Worm (Caenorhabditis elegans): ENCODE results near the gene inpp-5K.

Gene inpp-5K

DNA sequence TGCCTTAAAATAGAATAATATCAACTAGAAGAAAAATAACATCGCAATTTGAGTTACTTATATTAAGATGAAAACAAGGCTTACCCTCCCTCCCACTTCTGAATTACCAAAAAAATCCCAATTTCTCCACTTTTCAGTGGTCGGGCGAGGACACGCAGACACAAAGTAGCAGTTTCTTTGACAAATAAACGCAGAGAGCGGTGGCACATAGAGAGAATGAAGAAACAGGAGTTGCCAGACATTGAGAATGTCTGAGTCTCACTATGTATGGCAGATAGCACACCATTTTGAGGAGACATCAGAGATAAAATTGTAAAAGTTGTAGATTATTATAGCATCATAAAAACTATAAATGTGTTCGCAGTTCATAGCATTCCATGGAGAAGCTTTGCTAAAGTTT lies 35.9 kb downstream of the inpp-5K start:
- TF ChIP-seq flt-1 (GFP tag; IDR thresholded peaks at IDR 0.05): no peak
- no peak for TF ChIP-seq tbx-11 (GFP tag; IDR thresholded peaks at IDR 0.05)
- TF ChIP-seq tra-4 (tag; optimal IDR thresholded peaks at IDR 0.05): no peak
- TF ChIP-seq pes-1 (GFP tag; IDR thresholded peaks at IDR 0.05): no peak
- TF ChIP-seq F13C5.2 (tag; optimal IDR thresholded peaks at IDR 0.05): peak; percentile 62
- no peak for TF ChIP-seq ets-7 (tag; optimal IDR thresholded peaks at IDR 0.05)

DNA sequence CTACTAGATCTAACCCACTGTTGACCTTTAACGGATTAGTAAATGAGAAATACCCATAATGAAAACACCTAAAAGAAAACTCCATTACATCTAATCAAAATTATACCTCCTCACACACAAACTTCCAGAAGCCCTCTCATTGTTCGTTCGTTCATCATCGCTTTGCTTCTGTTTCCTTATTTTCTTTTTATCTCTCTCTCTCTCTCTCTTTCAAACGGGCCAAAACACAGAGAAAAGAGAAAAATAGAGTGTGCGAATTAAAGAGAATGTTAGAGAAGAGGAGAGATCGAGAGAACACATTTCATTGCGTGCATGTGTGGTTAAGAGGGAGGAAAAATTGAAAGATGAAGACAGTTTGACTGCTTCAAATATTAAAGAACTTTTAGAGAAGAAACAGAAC lies 36.8 kb downstream of the inpp-5K start:
- no peak for TF ChIP-seq B0310.2 (tag; optimal IDR thresholded peaks at IDR 0.05)
- peak; percentile 27 for TF ChIP-seq hmg-4 (GFP tag; optimal IDR thresholded peaks at IDR 0.05)
- peak; percentile 30 for TF ChIP-seq F13C5.2 (tag; optimal IDR thresholded peaks at IDR 0.05)

DNA sequence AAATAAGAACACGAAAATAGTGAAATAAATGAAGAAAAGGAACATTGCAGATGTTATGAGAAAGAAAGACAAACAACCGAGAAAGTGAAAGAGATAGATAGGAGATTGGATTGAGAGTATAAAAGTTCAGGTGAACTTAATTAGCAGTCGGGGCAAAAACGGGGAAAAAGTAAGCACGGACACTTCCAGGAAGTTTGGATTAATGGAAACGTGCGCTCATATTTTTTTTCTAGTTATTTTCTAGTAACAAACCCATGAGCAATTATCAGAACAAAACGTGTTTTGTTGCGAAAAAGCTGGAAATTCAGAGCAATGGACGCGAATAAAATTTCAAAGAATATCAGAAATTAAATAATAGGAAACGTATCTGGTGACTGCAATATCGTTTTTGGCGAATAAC lies 39.2 kb downstream of the inpp-5K start:
- no peak for TF ChIP-seq flt-1 (GFP tag; IDR thresholded peaks at IDR 0.05)
- TF ChIP-seq F13C5.2 (tag; optimal IDR thresholded peaks at IDR 0.05): no peak
- no peak for TF ChIP-seq hnd-1 (tag; optimal IDR thresholded peaks at IDR 0.05)
- TF ChIP-seq ets-7 (tag; optimal IDR thresholded peaks at IDR 0.05): no peak

DNA sequence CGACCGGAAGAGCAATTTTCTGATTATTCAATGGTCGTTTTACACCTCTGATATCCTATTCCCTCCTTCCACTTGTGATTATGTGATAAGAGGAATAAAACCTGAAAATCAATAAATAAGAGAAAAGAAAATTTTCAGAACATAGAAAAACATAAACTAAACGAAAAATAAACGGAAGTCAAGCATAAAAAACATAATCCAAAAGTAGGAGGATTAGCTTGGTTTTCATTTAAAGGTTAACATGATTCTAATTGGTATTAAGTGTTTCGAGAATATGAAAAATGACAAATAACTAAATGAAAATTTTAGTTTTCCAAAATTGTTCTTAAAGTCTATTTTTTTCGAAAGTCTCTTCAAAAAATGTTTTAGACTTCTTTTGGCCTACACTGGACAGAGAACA lies 40.0 kb downstream of the inpp-5K start, which contains the start of gene gei-8:
TSS of gene gei-8 (minus strand) at position 101 of the 400 bp plus-strand sequence.
- TF ChIP-seq hmg-4 (GFP tag; optimal IDR thresholded peaks at IDR 0.05): no peak
- TF ChIP-seq scrt-1 (GFP tag; IDR thresholded peaks at IDR 0.05): no peak
- no peak for TF ChIP-seq tra-4 (tag; optimal IDR thresholded peaks at IDR 0.05)
- no peak for TF ChIP-seq ceh-13 (GFP tag; optimal IDR thresholded peaks at IDR 0.05)
- TF ChIP-seq flt-1 (GFP tag; IDR thresholded peaks at IDR 0.05): no peak
- TF ChIP-seq hnd-1 (tag; optimal IDR thresholded peaks at IDR 0.05): no peak
- TF ChIP-seq F13C5.2 (tag; optimal IDR thresholded peaks at IDR 0.05): no peak
- TF ChIP-seq B0310.2 (tag; optimal IDR thresholded peaks at IDR 0.05): no peak

DNA sequence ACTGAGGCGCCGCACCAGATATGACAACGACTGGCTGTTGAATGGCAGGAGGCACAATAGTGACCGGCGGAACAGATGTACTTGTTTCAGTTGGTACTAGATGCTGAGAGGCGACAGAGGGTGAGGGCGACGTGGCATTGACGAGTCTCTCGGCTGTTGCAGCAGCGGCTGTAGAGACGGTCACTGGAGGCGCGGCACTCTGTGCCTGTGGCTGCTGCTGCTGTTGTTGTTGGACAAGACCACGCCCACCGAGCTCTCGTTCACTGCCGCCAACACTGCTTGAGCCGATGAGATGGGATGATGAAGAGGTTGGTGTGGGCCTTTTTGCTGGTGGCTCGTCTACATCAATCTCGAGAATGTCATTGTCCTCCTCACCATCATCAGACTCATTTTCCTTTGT lies 44.0 kb downstream of the inpp-5K start:
- TF ChIP-seq scrt-1 (GFP tag; IDR thresholded peaks at IDR 0.05): no peak
- TF ChIP-seq aly-1 (tag; optimal IDR thresholded peaks at IDR 0.05): no peak
- no peak for TF ChIP-seq hmbx-1 (tag; optimal IDR thresholded peaks at IDR 0.05)
- no peak for TF ChIP-seq flt-1 (GFP tag; IDR thresholded peaks at IDR 0.05)
- TF ChIP-seq sea-1 (GFP tag; conservative IDR thresholded peaks at IDR 0.05): no peak
- no peak for TF ChIP-seq B0310.2 (tag; optimal IDR thresholded peaks at IDR 0.05)
- no peak for TF ChIP-seq ets-7 (tag; optimal IDR thresholded peaks at IDR 0.05)
- no peak for TF ChIP-seq hmg-4 (GFP tag; optimal IDR thresholded peaks at IDR 0.05)
- no peak for TF ChIP-seq ama-1 (optimal IDR thresholded peaks at IDR 0.05)
- TF ChIP-seq ceh-13 (GFP tag; optimal IDR thresholded peaks at IDR 0.05): no peak
- TF ChIP-seq tbx-11 (GFP tag; IDR thresholded peaks at IDR 0.05): no peak
- no peak for TF ChIP-seq ceh-36 (tag; optimal IDR thresholded peaks at IDR 0.05)
- TF ChIP-seq tra-4 (tag; optimal IDR thresholded peaks at IDR 0.05): no peak
- TF ChIP-seq hnd-1 (tag; optimal IDR thresholded peaks at IDR 0.05): no peak
- no peak for TF ChIP-seq F13C5.2 (tag; optimal IDR thresholded peaks at IDR 0.05)
- no peak for TF ChIP-seq pes-1 (GFP tag; IDR thresholded peaks at IDR 0.05)
- TF ChIP-seq tbx-37 (GFP tag; conservative IDR thresholded peaks at IDR 0.05): no peak

DNA sequence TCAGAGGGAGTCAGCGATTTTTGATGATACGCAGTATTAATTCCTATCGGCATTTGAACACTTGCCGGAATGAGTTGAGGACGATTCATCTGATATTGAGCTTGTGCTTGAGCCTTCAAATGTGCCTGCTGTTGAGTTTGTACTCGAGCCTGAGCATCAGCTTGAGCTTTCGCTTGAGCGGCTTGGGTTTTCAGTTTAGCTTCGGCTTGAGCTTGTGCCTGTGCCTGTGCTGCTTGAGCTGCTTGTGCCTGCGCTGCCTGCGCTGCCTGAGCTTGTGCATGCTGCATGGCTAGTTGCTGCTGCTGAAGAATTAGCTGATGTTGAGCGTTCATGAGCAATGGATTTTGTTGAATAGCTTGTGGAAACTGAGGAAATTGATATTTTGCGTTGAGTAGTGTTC lies 45.3 kb downstream of the inpp-5K start:
- TF ChIP-seq pes-1 (GFP tag; IDR thresholded peaks at IDR 0.05): no peak
- TF ChIP-seq flt-1 (GFP tag; IDR thresholded peaks at IDR 0.05): no peak
- no peak for TF ChIP-seq tra-4 (tag; optimal IDR thresholded peaks at IDR 0.05)
- TF ChIP-seq B0310.2 (tag; optimal IDR thresholded peaks at IDR 0.05): no peak
- TF ChIP-seq ama-1 (optimal IDR thresholded peaks at IDR 0.05): no peak
- no peak for TF ChIP-seq F13C5.2 (tag; optimal IDR thresholded peaks at IDR 0.05)
- no peak for TF ChIP-seq ceh-36 (tag; optimal IDR thresholded peaks at IDR 0.05)
- no peak for TF ChIP-seq sea-1 (GFP tag; conservative IDR thresholded peaks at IDR 0.05)
- no peak for TF ChIP-seq scrt-1 (GFP tag; IDR thresholded peaks at IDR 0.05)
- TF ChIP-seq tbx-37 (GFP tag; conservative IDR thresholded peaks at IDR 0.05): no peak
- no peak for TF ChIP-seq ets-7 (tag; optimal IDR thresholded peaks at IDR 0.05)
- TF ChIP-seq tbx-11 (GFP tag; IDR thresholded peaks at IDR 0.05): no peak

DNA sequence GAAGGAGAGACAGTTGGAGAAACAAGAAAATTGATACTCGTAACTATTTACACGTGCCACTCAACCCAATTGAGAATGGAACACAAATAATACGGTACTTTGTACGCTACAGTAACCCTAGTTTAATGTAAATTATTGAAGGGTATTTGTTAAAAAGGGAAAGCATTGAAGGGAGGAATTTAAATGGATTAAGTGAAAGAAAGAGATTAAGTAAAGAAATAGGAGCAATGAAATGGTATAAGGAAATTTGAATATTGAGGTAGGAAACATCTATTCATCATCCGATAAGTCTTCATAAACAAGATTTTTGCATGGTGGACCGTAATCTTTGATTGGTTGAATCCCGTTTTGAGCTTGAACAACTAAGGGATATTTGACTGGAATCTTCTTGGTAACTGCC lies 49.8 kb downstream of the inpp-5K start:
- no peak for TF ChIP-seq hnd-1 (tag; optimal IDR thresholded peaks at IDR 0.05)
- TF ChIP-seq tra-4 (tag; optimal IDR thresholded peaks at IDR 0.05): no peak
- TF ChIP-seq aly-1 (tag; optimal IDR thresholded peaks at IDR 0.05): no peak
- no peak for TF ChIP-seq F13C5.2 (tag; optimal IDR thresholded peaks at IDR 0.05)
- no peak for TF ChIP-seq flt-1 (GFP tag; IDR thresholded peaks at IDR 0.05)
- no peak for TF ChIP-seq ceh-13 (GFP tag; optimal IDR thresholded peaks at IDR 0.05)
- no peak for TF ChIP-seq ceh-36 (tag; optimal IDR thresholded peaks at IDR 0.05)

DNA sequence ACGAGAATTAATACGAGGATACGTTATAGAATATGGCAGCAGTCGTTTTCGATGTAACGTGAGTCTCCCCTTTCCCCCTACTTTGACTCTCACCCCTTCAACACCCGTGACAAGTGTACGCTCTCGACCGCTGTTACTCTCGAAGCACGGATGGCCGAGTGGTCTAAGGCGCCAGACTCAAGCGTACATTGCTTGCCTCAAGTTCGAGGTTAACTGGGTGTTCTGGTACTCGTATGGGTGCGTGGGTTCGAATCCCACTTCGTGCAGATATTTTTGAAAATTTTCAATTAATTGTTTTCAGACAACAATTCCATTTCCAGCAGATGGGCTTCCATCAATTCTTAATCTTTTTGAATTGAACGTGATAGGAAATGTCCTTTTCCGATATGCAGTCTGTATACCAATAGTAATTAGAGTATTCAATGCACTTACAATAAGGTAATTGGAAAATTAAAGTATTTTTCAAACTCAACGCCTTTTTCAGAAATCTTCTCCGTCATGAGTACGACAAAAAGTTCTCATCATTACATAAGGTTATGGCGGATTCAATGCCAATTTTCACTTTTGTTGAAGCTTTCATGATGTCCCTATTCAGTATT lies 51.6 kb downstream of the inpp-5K start:
- TF ChIP-seq tbx-11 (GFP tag; IDR thresholded peaks at IDR 0.05) (peak; percentile 89), pes-1 (GFP tag; IDR thresholded peaks at IDR 0.05) (peak; percentile 95), hmbx-1 (tag; optimal IDR thresholded peaks at IDR 0.05) (peak; percentile 57), hnd-1 (tag; optimal IDR thresholded peaks at IDR 0.05) (peak; percentile 68), flt-1 (GFP tag; IDR thresholded peaks at IDR 0.05) (peak; percentile 93), tra-4 (tag; optimal IDR thresholded peaks at IDR 0.05) (peak; percentile 70), ceh-13 (GFP tag; optimal IDR thresholded peaks at IDR 0.05) (peak; percentile 87), ama-1 (optimal IDR thresholded peaks at IDR 0.05) (no peak), B0310.2 (tag; optimal IDR thresholded peaks at IDR 0.05) (peak; percentile 90), hmg-4 (GFP tag; optimal IDR thresholded peaks at IDR 0.05) (peak; percentile 93), tbx-37 (GFP tag; conservative IDR thresholded peaks at IDR 0.05) (peak; percentile 83), scrt-1 (GFP tag; IDR thresholded peaks at IDR 0.05) (peak; percentile 89), F13C5.2 (tag; optimal IDR thresholded peaks at IDR 0.05) (peak; percentile 90), ets-7 (tag; optimal IDR thresholded peaks at IDR 0.05) (peak; percentile 70), ceh-36 (tag; optimal IDR thresholded peaks at IDR 0.05) (peak; percentile 89), aly-1 (tag; optimal IDR thresholded peaks at IDR 0.05) (peak; percentile 90), sea-1 (GFP tag; conservative IDR thresholded peaks at IDR 0.05) (peak; percentile 91)

Measured in whole organism, early embryonic.